Worm (Caenorhabditis elegans) whole organism, L4 larva: Measurements from ENCODE around the gene C55A6.1.

Source experiments
- ama-1 ChIP-seq: fragments of 150-350 bp; optimal IDR thresholded peaks from 2 replicates; lab custom pipeline; 2014; ENCODE audit warnings: inconsistent platforms, mixed read lengths
- ceh-82 ChIP-seq: sonication (generic microtip); optimal IDR thresholded peaks from 2 replicates; lab custom pipeline; 2017; ENCODE audit warnings: missing biosample characterization, missing genetic modification characterization
- fkh-10 ChIP-seq: fragments of 150-350 bp; optimal IDR thresholded peaks from 2 replicates; lab custom pipeline; 2014; ENCODE audit warnings: missing biosample characterization, missing genetic modification reagents, missing genetic modification characterization
- mdl-1 ChIP-seq, 2 experiments: fragments of 150-350 bp in 1 of 2; sonication (generic microtip) in 1 of 2; optimal IDR thresholded peaks; 2 replicates each; lab custom pipeline; 2014 to 2017; ENCODE audit warnings: missing biosample characterization in 2 of 2, missing genetic modification characterization in 2 of 2
- nhr-42 ChIP-seq: fragments of 200-800 bp; sonication (Bioruptor generic); IDR thresholded peaks from 2 replicates; pipeline ENCODE4 v1.3.6; 2022; ENCODE audit warnings: missing genetic modification characterization, missing compliant biosample characterization
- pha-4 ChIP-seq, 2 experiments: fragments of 150-350 bp in 1 of 2; fragments of 200-800 bp in 1 of 2; sonication (Bioruptor generic) in 1 of 2; IDR thresholded peaks in 1 of 2; optimal IDR thresholded peaks in 1 of 2; 2 replicates each; pipeline versions ENCODE4 v1.3.6 to Lab custom; 2014 to 2022; ENCODE audit warnings: missing genetic modification characterization in 2 of 2, missing genetic modification reagents in 2 of 2, missing biosample characterization in 1 of 2, missing compliant biosample characterization in 1 of 2
- skn-1 ChIP-seq: fragments of 150-350 bp; optimal IDR thresholded peaks from 2 replicates; lab custom pipeline; 2014; ENCODE audit warnings: missing biosample characterization, missing genetic modification characterization
- unc-62 ChIP-seq, 3 experiments: fragments of 150-350 bp in 1 of 3; sonication (generic microtip); optimal IDR thresholded peaks in 2 of 3; peaks in 1 of 3; 1 replicate in 1 of 3; 2 replicates in 2 of 3; lab custom pipeline; 2014 to 2017; ENCODE audit warnings: missing biosample characterization in 3 of 3, missing genetic modification characterization in 3 of 3, missing genetic modification reagents in 3 of 3, missing genotype in 1 of 3
- zfp-3 ChIP-seq: fragments of 200-800 bp; sonication (Bioruptor generic); conservative IDR thresholded peaks from 2 replicates; pipeline ENCODE4 v1.3.6; 2022; ENCODE audit warnings: missing genetic modification reagents, missing genetic modification characterization, missing compliant biosample characterization
- ztf-11 ChIP-seq: fragments of 150-350 bp; optimal IDR thresholded peaks from 2 replicates; lab custom pipeline; 2014; ENCODE audit warnings: missing biosample characterization, missing genetic modification characterization

- TF ChIP-seq nhr-42 (GFP tag; lab: Robert Waterston, UW) (no peak), zfp-3 (GFP tag; lab: Robert Waterston, UW) (no peak), ama-1 (lab: Kevin White, UChicago) (peak; percentile 11), fkh-10 (no peak), unc-62 (GFP tag; optimal IDR thresholded peaks at IDR 0.05 in 1 of 2; lab: Kevin White, UChicago) (peak in 1 of 2 experiments; percentile 93), unc-62 (tag; optimal IDR thresholded peaks at IDR 0.05; lab: Kevin White, UChicago) (no peak), skn-1 (tag; lab: Kevin White, UChicago) (no peak), mdl-1 (tag; optimal IDR thresholded peaks at IDR 0.05; lab: Kevin White, UChicago) (no peak), pha-4 (GFP tag; IDR thresholded peaks at IDR 0.05; lab: Robert Waterston, UW) (no peak), pha-4 (tag; optimal IDR thresholded peaks at IDR 0.05; lab: Kevin White, UChicago) (no peak), ztf-11 (no peak), ceh-82 (tag; lab: Kevin White, UChicago) (no peak)
Measured at ce11 chrV:11532535-11532853, 27.7 kb upstream of the C55A6.1 start.
